Worm (Caenorhabditis elegans): Measurements from ENCODE around the gene ife-3.

- TF ChIP-seq zip-8 (tag; optimal IDR thresholded peaks at IDR 0.05) (no peak), ztf-11 (tag; optimal IDR thresholded peaks at IDR 0.05) (no peak), ceh-43 (GFP tag; optimal IDR thresholded peaks at IDR 0.05) (no peak), unc-62 (GFP tag; optimal IDR thresholded peaks at IDR 0.05) (no peak), drap-1 (GFP tag; optimal IDR thresholded peaks at IDR 0.05) (no peak), sptf-1 (tag; optimal IDR thresholded peaks at IDR 0.05) (no peak), snpc-4 (tag; optimal IDR thresholded peaks at IDR 0.05) (no peak), elt-1 (tag; optimal IDR thresholded peaks at IDR 0.05; ENCODE audit: borderline replicate concordance, insufficient read depth) (no peak), nhr-237 (tag; optimal IDR thresholded peaks at IDR 0.05) (no peak)
These were observed 36.4 kb upstream of the ife-3 start for ce11 chrV:44026-44425.
